Worm (Caenorhabditis elegans) whole organism, L4 larva: Measurements from ENCODE around the gene C45G9.12.

Source experiments
- D1046.2 ChIP-seq: fragments of 200-800 bp; sonication (Bioruptor generic); IDR thresholded peaks from 2 replicates; pipeline ENCODE4 v1.3.6; 2022; ENCODE audit warnings: missing genetic modification characterization, missing compliant biosample characterization
- F10B5.3 ChIP-seq: sonication (generic microtip); optimal IDR thresholded peaks from 2 replicates; lab custom pipeline; 2016; ENCODE audit warnings: mild to moderate bottlenecking, missing genetic modification characterization, missing compliant biosample characterization
- F26F4.8 ChIP-seq: fragments of 200-800 bp; sonication (Bioruptor generic); conservative IDR thresholded peaks from 2 replicates; pipeline ENCODE4 v1.3.6; 2022; ENCODE audit warnings: missing genetic modification characterization, missing compliant biosample characterization
- F37D6.2 ChIP-seq: sonication (generic microtip); optimal IDR thresholded peaks from 2 replicates; lab custom pipeline; 2016; ENCODE audit warnings: mild to moderate bottlenecking, missing genetic modification characterization, missing compliant biosample characterization
- F44E2.7 ChIP-seq: fragments of 200-800 bp; sonication (Bioruptor generic); IDR thresholded peaks from 2 replicates; pipeline ENCODE4 v2.1.2; 2022; ENCODE audit warnings: missing genetic modification characterization, missing compliant biosample characterization
- T20F7.1 ChIP-seq: fragments of 200-800 bp; sonication (Bioruptor generic); optimal IDR thresholded peaks from 2 replicates; lab custom pipeline; 2018; ENCODE audit warnings: mild to moderate bottlenecking, missing genetic modification characterization, missing compliant biosample characterization
- T26A8.4 ChIP-seq: fragments of 200-800 bp; sonication (Bioruptor generic); IDR thresholded peaks from 2 replicates; pipeline ENCODE4 v1.3.6; 2022; ENCODE audit warnings: missing genetic modification characterization, missing compliant biosample characterization
- Y105C5A.15 ChIP-seq: fragments of 200-800 bp; sonication (Bioruptor generic); IDR thresholded peaks from 2 replicates; pipeline ENCODE4 v1.3.6; 2022; ENCODE audit warnings: missing genetic modification characterization, missing compliant biosample characterization
- Y75B8A.6 ChIP-seq: fragments of 200-800 bp; sonication (Bioruptor generic); IDR thresholded peaks from 2 replicates; pipeline ENCODE4 v1.3.6; 2022; ENCODE audit warnings: missing genetic modification reagents, missing genetic modification characterization, missing compliant biosample characterization
- ZK337.2 ChIP-seq: fragments of 200-800 bp; sonication (Bioruptor generic); IDR thresholded peaks from 2 replicates; pipeline ENCODE4 v1.3.6; 2022; ENCODE audit warnings: missing genetic modification reagents, missing genetic modification characterization, missing compliant biosample characterization
- ZK546.5 ChIP-seq, 2 experiments: sonication (generic microtip); optimal IDR thresholded peaks; 2 replicates each; lab custom pipeline; 2017; ENCODE audit warnings: missing biosample characterization in 2 of 2, missing genetic modification characterization in 2 of 2
- aha-1 ChIP-seq: fragments of 150-350 bp; peaks from one replicate; lab custom pipeline; 2014; ENCODE audit warnings: missing biosample characterization, missing genetic modification characterization
- arid-1 ChIP-seq: fragments of 200-800 bp; sonication (Bioruptor generic); conservative IDR thresholded peaks from 2 replicates; pipeline ENCODE4 v1.3.6; 2022; ENCODE audit warnings: missing genetic modification reagents, missing genetic modification characterization, missing compliant biosample characterization
- ceh-20 ChIP-seq: fragments of 200-800 bp; sonication (Bioruptor generic); IDR thresholded peaks from 2 replicates; pipeline ENCODE4 v1.3.6; 2022; ENCODE audit warnings: missing genetic modification reagents, missing genetic modification characterization, missing compliant biosample characterization
- ceh-44 ChIP-seq: fragments of 200-800 bp; sonication (Bioruptor generic); IDR thresholded peaks from 2 replicates; pipeline ENCODE4 v1.3.6; 2022; ENCODE audit warnings: missing genetic modification reagents, missing genetic modification characterization, missing compliant biosample characterization
- cey-2 ChIP-seq: sonication (generic microtip); optimal IDR thresholded peaks from 3 replicates; lab custom pipeline; 2017; ENCODE audit warnings: missing genetic modification characterization, mild to moderate bottlenecking, missing compliant biosample characterization, antibody characterized with exemption, borderline replicate concordance; ENCODE audit not compliant: insufficient read depth
- ctbp-1 ChIP-seq: fragments of 200-800 bp; sonication (Bioruptor generic); IDR thresholded peaks from 2 replicates; pipeline ENCODE4 v1.3.6; 2022; ENCODE audit warnings: missing genetic modification reagents, missing genetic modification characterization, missing compliant biosample characterization
- daf-16 ChIP-seq, 3 experiments: sonication (generic microtip); optimal IDR thresholded peaks; 2 replicates each; lab custom pipeline; 2016 to 2017; ENCODE audit warnings: missing genetic modification characterization in 3 of 3, missing genetic modification reagents in 3 of 3, mild to moderate bottlenecking in 2 of 3, missing compliant biosample characterization in 2 of 3, missing biosample characterization in 1 of 3, moderate library complexity in 1 of 3
- daf-19 ChIP-seq: fragments of 200-800 bp; sonication (Bioruptor generic); conservative IDR thresholded peaks from 2 replicates; pipeline ENCODE4 v1.3.6; 2022; ENCODE audit warnings: missing genetic modification characterization, missing compliant biosample characterization
- daf-8 ChIP-seq: fragments of 200-800 bp; sonication (Bioruptor generic); IDR thresholded peaks from 2 replicates; pipeline ENCODE4 v1.3.6; 2022; ENCODE audit warnings: missing genetic modification characterization, missing compliant biosample characterization
- fkh-10 ChIP-seq: fragments of 150-350 bp; optimal IDR thresholded peaks from 2 replicates; lab custom pipeline; 2014; ENCODE audit warnings: missing biosample characterization, missing genetic modification reagents, missing genetic modification characterization
- hif-1 ChIP-seq, 2 experiments: sonication (generic microtip); optimal IDR thresholded peaks; 2 replicates each; lab custom pipeline; 2016 to 2017; ENCODE audit warnings: missing compliant biosample characterization in 2 of 2, missing genetic modification characterization in 2 of 2, missing genetic modification reagents in 2 of 2, missing genotype in 2 of 2, mild to moderate bottlenecking in 1 of 2
- hlh-30 ChIP-seq: sonication (generic microtip); optimal IDR thresholded peaks from 2 replicates; lab custom pipeline; 2017; ENCODE audit warnings: antibody characterized with exemption, mild to moderate bottlenecking, missing genetic modification characterization, missing compliant biosample characterization; ENCODE audit not compliant: insufficient read depth
- mdl-1 ChIP-seq, 2 experiments: fragments of 150-350 bp in 1 of 2; sonication (generic microtip) in 1 of 2; optimal IDR thresholded peaks; 2 replicates each; lab custom pipeline; 2014 to 2017; ENCODE audit warnings: missing biosample characterization in 2 of 2, missing genetic modification characterization in 2 of 2
- mdt-29 ChIP-seq: fragments of 200-800 bp; sonication (Bioruptor generic); IDR thresholded peaks from 2 replicates; pipeline ENCODE4 v1.3.6; 2022; ENCODE audit warnings: missing genetic modification reagents, missing genetic modification characterization, missing compliant biosample characterization
- mep-1 ChIP-seq: fragments of 150-350 bp; sonication (generic microtip); optimal IDR thresholded peaks from 3 replicates; lab custom pipeline; 2014; ENCODE audit warnings: missing biosample characterization, missing genetic modification characterization
- mxl-2 ChIP-seq: fragments of 200-800 bp; sonication (Bioruptor generic); conservative IDR thresholded peaks from 2 replicates; pipeline ENCODE4 v1.3.6; 2022; ENCODE audit warnings: missing genetic modification reagents, missing genetic modification characterization, missing compliant biosample characterization
- mxl-3 ChIP-seq: fragments of 200-800 bp; sonication (Bioruptor generic); optimal IDR thresholded peaks from 2 replicates; lab custom pipeline; 2018; ENCODE audit warnings: mild to moderate bottlenecking, missing genetic modification characterization, missing compliant biosample characterization
- nhr-28 ChIP-seq: fragments of 150-350 bp; optimal IDR thresholded peaks from 2 replicates; lab custom pipeline; 2014; ENCODE audit warnings: missing biosample characterization, missing genetic modification characterization
- nhr-48 ChIP-seq: sonication (generic microtip); optimal IDR thresholded peaks from 2 replicates; lab custom pipeline; 2016; ENCODE audit warnings: mild to moderate bottlenecking, missing genetic modification characterization, missing compliant biosample characterization
- nhr-6 ChIP-seq: fragments of 150-350 bp; optimal IDR thresholded peaks from 2 replicates; lab custom pipeline; 2014; ENCODE audit warnings: missing biosample characterization, missing genetic modification characterization
- nhr-77 ChIP-seq: fragments of 150-350 bp; optimal IDR thresholded peaks from 2 replicates; lab custom pipeline; 2014; ENCODE audit warnings: missing biosample characterization, missing genetic modification characterization
- rbr-2 ChIP-seq: sonication (generic microtip); optimal IDR thresholded peaks from 2 replicates; lab custom pipeline; 2016; ENCODE audit warnings: missing genotype, missing genetic modification characterization, missing compliant biosample characterization
- set-16 ChIP-seq: fragments of 200-800 bp; sonication (Bioruptor generic); IDR thresholded peaks from 2 replicates; pipeline ENCODE4 v1.3.6; 2022; ENCODE audit warnings: missing genetic modification reagents, missing genetic modification characterization, missing compliant biosample characterization
- snpc-4 ChIP-seq: fragments of 150-350 bp; optimal IDR thresholded peaks from 2 replicates; lab custom pipeline; 2014; ENCODE audit warnings: missing biosample characterization, missing genetic modification characterization
- spr-1 ChIP-seq: sonication (generic microtip); optimal IDR thresholded peaks from 2 replicates; lab custom pipeline; 2016; ENCODE audit warnings: mild to moderate bottlenecking, missing genetic modification characterization, missing compliant biosample characterization
- tag-97 ChIP-seq: fragments of 200-800 bp; sonication (Bioruptor generic); IDR thresholded peaks from 2 replicates; pipeline ENCODE4 v1.3.6; 2022; ENCODE audit warnings: missing genetic modification characterization, missing compliant biosample characterization
- tra-1 ChIP-seq: fragments of 200-800 bp; sonication (Bioruptor generic); IDR thresholded peaks from 2 replicates; pipeline ENCODE4 v1.3.6; 2022; ENCODE audit warnings: missing genetic modification reagents, missing genetic modification characterization, missing compliant biosample characterization
- unc-130 ChIP-seq: sonication (generic microtip); optimal IDR thresholded peaks from 2 replicates; lab custom pipeline; 2016; ENCODE audit warnings: missing genetic modification reagents, missing genetic modification characterization, missing compliant biosample characterization
- unc-62 ChIP-seq, 3 experiments: fragments of 150-350 bp in 1 of 3; sonication (generic microtip); optimal IDR thresholded peaks in 2 of 3; peaks in 1 of 3; 1 replicate in 1 of 3; 2 replicates in 2 of 3; lab custom pipeline; 2014 to 2017; ENCODE audit warnings: missing biosample characterization in 3 of 3, missing genetic modification characterization in 3 of 3, missing genetic modification reagents in 3 of 3, missing genotype in 1 of 3
- zag-1 ChIP-seq: fragments of 150-350 bp; optimal IDR thresholded peaks from 2 replicates; lab custom pipeline; 2014; ENCODE audit warnings: missing biosample characterization, missing genetic modification characterization
- zfp-2 ChIP-seq: sonication (generic microtip); optimal IDR thresholded peaks from 2 replicates; lab custom pipeline; 2016; ENCODE audit warnings: mild to moderate bottlenecking, missing genetic modification characterization, missing compliant biosample characterization
- zfp-3 ChIP-seq: fragments of 200-800 bp; sonication (Bioruptor generic); conservative IDR thresholded peaks from 2 replicates; pipeline ENCODE4 v1.3.6; 2022; ENCODE audit warnings: missing genetic modification reagents, missing genetic modification characterization, missing compliant biosample characterization
- ztf-11 ChIP-seq: fragments of 150-350 bp; optimal IDR thresholded peaks from 2 replicates; lab custom pipeline; 2014; ENCODE audit warnings: missing biosample characterization, missing genetic modification characterization

Gene C45G9.12

ce11 chrIII:5096741-5097140, 25.3 kb upstream of the C45G9.12 start (continued):
- TF ChIP-seq rbr-2 (tag; lab: Kevin White, UChicago) (no peak), Y75B8A.6 (GFP tag; lab: Robert Waterston, UW) (no peak), unc-130 (no peak), daf-16 (GFP tag; optimal IDR thresholded peaks at IDR 0.05; lab: Kevin White, UChicago) (no peak), daf-16 (tag; optimal IDR thresholded peaks at IDR 0.05; lab: Kevin White, UChicago) (no peak), ceh-44 (GFP tag; lab: Robert Waterston, UW) (no peak), tra-1 (no peak), nhr-48 (tag; lab: Kevin White, UChicago) (peak; percentile 48), nhr-77 (tag; lab: Kevin White, UChicago) (no peak), nhr-28 (tag; lab: Kevin White, UChicago) (peak; percentile 63), F37D6.2 (tag; lab: Kevin White, UChicago) (no peak), set-16 (GFP tag; lab: Robert Waterston, UW) (no peak), ztf-11 (tag; lab: Kevin White, UChicago) (no peak), cey-2 (tag; lab: Kevin White, UChicago) (no peak), snpc-4 (no peak), daf-8 (GFP tag; lab: Robert Waterston, UW) (no peak)
- TF ChIP-seq, all 104 proteins: peak for 8

- no peak for TF ChIP-seq F44E2.7
- no peak for TF ChIP-seq hif-1 (tag; optimal IDR thresholded peaks at IDR 0.05; lab: Kevin White, UChicago)
- TF ChIP-seq ceh-20 (GFP tag; lab: Robert Waterston, UW): no peak
- no peak for TF ChIP-seq set-16 (GFP tag; lab: Robert Waterston, UW)
- no peak for TF ChIP-seq arid-1 (GFP tag; lab: Robert Waterston, UW)
Measured at ce11 chrIII:5094506-5094905, 23.1 kb upstream of the C45G9.12 start, which contains the start of gene F54D8.10. Gene F54D8.10, plus strand, starts transcription at chrIII:5094806.

- TF ChIP-seq nhr-6 (tag; lab: Kevin White, UChicago) (no peak), zfp-3 (GFP tag; lab: Robert Waterston, UW) (peak; percentile 66; the same call in 1 of the 2 replicates), T20F7.1 (GFP tag; lab: Kevin White, UChicago) (no peak), D1046.2 (GFP tag; lab: Robert Waterston, UW) (no peak), T26A8.4 (GFP tag; lab: Robert Waterston, UW) (0 out of 2 replicates have a peak, but pooled peaks have one; percentile 10), spr-1 (tag; lab: Kevin White, UChicago) (no peak), zag-1 (tag; lab: Kevin White, UChicago) (no peak), aha-1 (tag; lab: Kevin White, UChicago) (peak; percentile 92), mxl-2 (GFP tag; lab: Robert Waterston, UW) (no peak)
Measured at ce11 chrIII:5092345-5092744, 20.9 kb upstream of the C45G9.12 start.

ce11 chrIII:5089489-5089888, 18.1 kb upstream of the C45G9.12 start:
- TF ChIP-seq nhr-48 (tag; lab: Kevin White, UChicago) (peak; percentile 36), tag-97 (GFP tag; lab: Robert Waterston, UW) (no peak), hif-1 (tag; optimal IDR thresholded peaks at IDR 0.05; lab: Kevin White, UChicago) (no peak), Y105C5A.15 (GFP tag; lab: Robert Waterston, UW) (no peak), zfp-2 (no peak), cey-2 (tag; lab: Kevin White, UChicago) (no peak), nhr-28 (tag; lab: Kevin White, UChicago) (peak; percentile 44), mxl-3 (no peak), unc-62 (GFP tag; optimal IDR thresholded peaks at IDR 0.05 in 1 of 2; lab: Kevin White, UChicago) (peak in 1 of 2 experiments; percentile 88), unc-62 (tag; optimal IDR thresholded peaks at IDR 0.05; lab: Kevin White, UChicago) (no peak), ZK337.2 (no peak), fkh-10 (GFP tag; lab: Kevin White, UChicago) (no peak), daf-19 (GFP tag; lab: Robert Waterston, UW) (no peak), mdt-29 (GFP tag; lab: Robert Waterston, UW) (no peak), mep-1 (tag; lab: Kevin White, UChicago) (no peak), F10B5.3 (tag; lab: Kevin White, UChicago) (no peak), mdl-1 (tag; optimal IDR thresholded peaks at IDR 0.05; lab: Kevin White, UChicago) (peak; percentile 6 to 51), ZK546.5 (tag; optimal IDR thresholded peaks at IDR 0.05; lab: Kevin White, UChicago) (no peak), tra-1 (no peak), ctbp-1 (GFP tag; lab: Robert Waterston, UW) (no peak), hlh-30 (peak; percentile 20), F26F4.8 (GFP tag; lab: Robert Waterston, UW) (no peak), T20F7.1 (GFP tag; lab: Kevin White, UChicago) (no peak), arid-1 (GFP tag; lab: Robert Waterston, UW) (no peak)
